Fruit fly (Drosophila melanogaster): ENCODE measurements around the gene Vta1.

- TF ChIP-seq fru (GFP tag; optimal IDR thresholded peaks at IDR 0.05), result no peak
- TF ChIP-seq pan (optimal IDR thresholded peaks at IDR 0.05), result no peak
- no peak for TF ChIP-seq Hr78 (GFP tag; optimal IDR thresholded peaks at IDR 0.05)
- TF ChIP-seq Jra (GFP tag; optimal IDR thresholded peaks at IDR 0.05), result no peak
- no peak for TF ChIP-seq N (GFP tag; optimal IDR thresholded peaks at IDR 0.05)
- no peak for TF ChIP-seq lola (GFP tag; optimal IDR thresholded peaks at IDR 0.05)
- TF ChIP-seq psq (GFP tag; optimal IDR thresholded peaks at IDR 0.05), result no peak
- TF ChIP-seq dsf (GFP tag; optimal IDR thresholded peaks at IDR 0.05; ENCODE audit: borderline replicate concordance), result no peak
- TF ChIP-seq Abd-B (GFP tag; optimal IDR thresholded peaks at IDR 0.05), result no peak
- TF ChIP-seq CG9705 (GFP tag; optimal IDR thresholded peaks at IDR 0.05), result no peak
- TF ChIP-seq OdsH (GFP tag; optimal IDR thresholded peaks at IDR 0.05), result no peak
Observed at dm6 chr3L:1653752-1654151, 1.1 kb upstream of the Vta1 start.

Measured in whole organism, wandering third instar larva.